Worm (Caenorhabditis elegans): ENCODE measurements around the gene M110.9.

ce11 chrII:8263562-8263961 lies 32.5 kb downstream of the M110.9 start:
- TF ChIP-seq ets-7 (tag; optimal IDR thresholded peaks at IDR 0.05) = no peak
- no peak for TF ChIP-seq ceh-36 (tag; optimal IDR thresholded peaks at IDR 0.05)
- no peak for TF ChIP-seq ama-1 (optimal IDR thresholded peaks at IDR 0.05)
- TF ChIP-seq tbx-11 (GFP tag; IDR thresholded peaks at IDR 0.05) = no peak
- TF ChIP-seq ceh-13 (GFP tag; optimal IDR thresholded peaks at IDR 0.05) = no peak
- TF ChIP-seq scrt-1 (GFP tag; IDR thresholded peaks at IDR 0.05) = no peak
- no peak for TF ChIP-seq tra-4 (tag; optimal IDR thresholded peaks at IDR 0.05)
- TF ChIP-seq hmbx-1 (tag; optimal IDR thresholded peaks at IDR 0.05) = no peak
- TF ChIP-seq flt-1 (GFP tag; IDR thresholded peaks at IDR 0.05) = no peak
- no peak for TF ChIP-seq aly-1 (tag; optimal IDR thresholded peaks at IDR 0.05)
- TF ChIP-seq F13C5.2 (tag; optimal IDR thresholded peaks at IDR 0.05) = no peak
- TF ChIP-seq tbx-37 (GFP tag; conservative IDR thresholded peaks at IDR 0.05) = no peak
